Fruit fly (Drosophila melanogaster): Measurements from ENCODE around the gene Axn.

Gene Axn

dm6 chr3R:30040879-30041278, 18.2 kb downstream of the Axn start:
- TF ChIP-seq B-H1 (GFP tag; IDR thresholded peaks at IDR 0.05) (no peak), Med (GFP tag) (peak; percentile 58), corto (GFP tag; optimal IDR thresholded peaks at IDR 0.05) (no peak), zen (tag; optimal IDR thresholded peaks at IDR 0.05) (peak; percentile 73), CG10267 (tag; optimal IDR thresholded peaks at IDR 0.05) (no peak), cad (GFP tag; optimal IDR thresholded peaks at IDR 0.05) (peak; percentile 85)

dm6 chr3R:30043139-30043744, 20.6 kb downstream of the Axn start, which contains the start of gene Sry-delta:
Sry-delta (plus strand) TSS chr3R:30043341.
- peak; percentile 46; the same call in 2 of the 3 replicates for TF ChIP-seq vnd (GFP tag; IDR thresholded peaks at IDR 0.05; ENCODE audit: partially characterized antibody)
- peak; percentile 80 for TF ChIP-seq zen (tag; optimal IDR thresholded peaks at IDR 0.05)
- peak; percentile 36; the same call in 1 of the 3 replicates for TF ChIP-seq CG11695 (GFP tag; IDR thresholded peaks at IDR 0.05)
- peak; percentile 85 for TF ChIP-seq chn (GFP tag; optimal IDR thresholded peaks at IDR 0.05)
- no peak for TF ChIP-seq abd-A (tag; optimal IDR thresholded peaks at IDR 0.05)
- TF ChIP-seq CG16813 (GFP tag; IDR thresholded peaks at IDR 0.05; ENCODE audit: partially characterized antibody), result peak; percentile 78
- TF ChIP-seq MBD-R2 (GFP tag; IDR thresholded peaks at IDR 0.05), result peak; percentile 98
- TF ChIP-seq CG17802 (tag; optimal IDR thresholded peaks at IDR 0.05), result peak; percentile 83
- TF ChIP-seq CG17829 (tag; optimal IDR thresholded peaks at IDR 0.05), result peak; percentile 84
- TF ChIP-seq Atf-2 (GFP tag; optimal IDR thresholded peaks at IDR 0.05), result peak; percentile 58
- no peak for TF ChIP-seq Asciz (GFP tag; optimal IDR thresholded peaks at IDR 0.05)
- peak; percentile 61; the same call in 1 of the 3 replicates for TF ChIP-seq H15 (GFP tag; IDR thresholded peaks at IDR 0.05)
- no peak for TF ChIP-seq pan (optimal IDR thresholded peaks at IDR 0.05)
- TF ChIP-seq pan (GFP tag; optimal IDR thresholded peaks at IDR 0.05 in 1 of 2, IDR thresholded peaks at IDR 0.05 in 1 of 2), result peak in 1 of 2 experiments; percentile 78
- peak; percentile 74 for TF ChIP-seq cas (GFP tag; IDR thresholded peaks at IDR 0.05)
- peak; percentile 85 for TF ChIP-seq CG7786 (GFP tag; optimal IDR thresholded peaks at IDR 0.05)
- TF ChIP-seq hkb (optimal IDR thresholded peaks at IDR 0.05), result no peak
- TF ChIP-seq hkb (GFP tag; IDR thresholded peaks at IDR 0.05), result peak; percentile 75
- no peak for TF ChIP-seq corto (GFP tag; optimal IDR thresholded peaks at IDR 0.05)
- peak; percentile 90 for TF ChIP-seq CG13624 (GFP tag; optimal IDR thresholded peaks at IDR 0.05)
- peak; percentile 86 for TF ChIP-seq jumu (GFP tag; optimal IDR thresholded peaks at IDR 0.05)
- peak; percentile 80 for TF ChIP-seq unc-4 (GFP tag; IDR thresholded peaks at IDR 0.05; ENCODE audit: partially characterized antibody)
- TF ChIP-seq rib (GFP tag; IDR thresholded peaks at IDR 0.05), result peak; percentile 78
- peak; percentile 60 for TF ChIP-seq CG15696 (tag; optimal IDR thresholded peaks at IDR 0.05)
- TF ChIP-seq bbx (GFP tag; IDR thresholded peaks at IDR 0.05; ENCODE audit: partially characterized antibody), result peak; percentile 77
- TF ChIP-seq CG33213 (GFP tag; optimal IDR thresholded peaks at IDR 0.05), result peak; percentile 90
- peak; percentile 85 for TF ChIP-seq CG12391 (tag; optimal IDR thresholded peaks at IDR 0.05)
- peak; percentile 44 for TF ChIP-seq fd102C (GFP tag; optimal IDR thresholded peaks at IDR 0.05)
- no peak for TF ChIP-seq CG6654 (GFP tag; optimal IDR thresholded peaks at IDR 0.05)
- TF ChIP-seq hbn (GFP tag; IDR thresholded peaks at IDR 0.05; ENCODE audit: partially characterized antibody), result peak; percentile 71
- peak; percentile 42 for TF ChIP-seq CG16815 (GFP tag; optimal IDR thresholded peaks at IDR 0.05)
- TF ChIP-seq grau (tag; optimal IDR thresholded peaks at IDR 0.05), result peak; percentile 70
- TF ChIP-seq ac (GFP tag; optimal IDR thresholded peaks at IDR 0.05), result peak; percentile 11
- peak; percentile 69 for TF ChIP-seq CG10209 (GFP tag; optimal IDR thresholded peaks at IDR 0.05)
- TF ChIP-seq gem (tag; optimal IDR thresholded peaks at IDR 0.05), result no peak
- no peak for TF ChIP-seq Jarid2 (GFP tag; optimal IDR thresholded peaks at IDR 0.05)
- TF ChIP-seq pb (GFP tag; optimal IDR thresholded peaks at IDR 0.05), result no peak
- TF ChIP-seq CG14441 (GFP tag; IDR thresholded peaks at IDR 0.05), result peak; percentile 78
- no peak for TF ChIP-seq CG5180 (GFP tag; optimal IDR thresholded peaks at IDR 0.05)
- TF ChIP-seq MTF-1 (GFP tag; optimal IDR thresholded peaks at IDR 0.05; ENCODE audit: borderline replicate concordance), result peak; percentile 51
- peak; percentile 85 to 96 for TF ChIP-seq Pdp1 (GFP tag; optimal IDR thresholded peaks at IDR 0.05)
- no peak for TF ChIP-seq CG12071 (GFP tag; optimal IDR thresholded peaks at IDR 0.05)
- TF ChIP-seq tx (GFP tag; optimal IDR thresholded peaks at IDR 0.05), result peak; percentile 83

Measured in whole organism, embryonic.